Worm (Caenorhabditis elegans) whole organism, L2 larva: Measurements from ENCODE around the gene C16A3.5.

Experiments used
- C34F6.9 ChIP-seq: fragments of 150-350 bp; optimal IDR thresholded peaks from 2 replicates; lab custom pipeline; 2014; ENCODE audit warnings: missing biosample characterization, missing genetic modification characterization
- F13H6.1 ChIP-seq: sonication (generic microtip); optimal IDR thresholded peaks from 2 replicates; lab custom pipeline; 2016; ENCODE audit warnings: missing genetic modification characterization, missing compliant biosample characterization
- ZK546.5 ChIP-seq: sonication (generic microtip); optimal IDR thresholded peaks from 2 replicates; lab custom pipeline; 2017; ENCODE audit warnings: missing biosample characterization, missing genetic modification characterization
- alr-1 ChIP-seq: fragments of 150-350 bp; optimal IDR thresholded peaks from 2 replicates; lab custom pipeline; 2014; ENCODE audit warnings: missing biosample characterization, missing genetic modification characterization
- aly-2 ChIP-seq: fragments of 150-350 bp; optimal IDR thresholded peaks from 2 replicates; lab custom pipeline; 2014; ENCODE audit warnings: missing biosample characterization, missing genetic modification characterization
- ama-1 ChIP-seq: fragments of 150-350 bp; optimal IDR thresholded peaks from 2 replicates; lab custom pipeline; 2018; ENCODE audit warnings: inconsistent platforms
- blmp-1 ChIP-seq: sonication (generic microtip); optimal IDR thresholded peaks from 2 replicates; lab custom pipeline; 2017; ENCODE audit warnings: missing genetic modification characterization, mild to moderate bottlenecking, missing compliant biosample characterization, antibody characterized with exemption, moderate library complexity; ENCODE audit not compliant: insufficient read depth
- ceh-16 ChIP-seq: fragments of 150-350 bp; optimal IDR thresholded peaks from 2 replicates; lab custom pipeline; 2014; ENCODE audit warnings: missing biosample characterization, missing genetic modification characterization
- ceh-82 ChIP-seq: fragments of 150-350 bp; optimal IDR thresholded peaks from 2 replicates; lab custom pipeline; 2014; ENCODE audit warnings: missing biosample characterization, missing genetic modification characterization
- crh-2 ChIP-seq: sonication (generic microtip); optimal IDR thresholded peaks from 2 replicates; lab custom pipeline; 2017; ENCODE audit warnings: missing biosample characterization, missing genetic modification characterization
- egl-27 ChIP-seq: sonication (generic microtip); optimal IDR thresholded peaks from 3 replicates; lab custom pipeline; 2017; ENCODE audit warnings: missing biosample characterization, missing genetic modification reagents, missing genetic modification characterization
- elt-1 ChIP-seq: fragments of 150-350 bp; optimal IDR thresholded peaks from 2 replicates; lab custom pipeline; 2014; ENCODE audit warnings: missing biosample characterization, missing genetic modification characterization
- elt-3 ChIP-seq: sonication (generic microtip); optimal IDR thresholded peaks from 2 replicates; lab custom pipeline; 2017; ENCODE audit warnings: missing biosample characterization, missing genetic modification characterization
- gmeb-1 ChIP-seq: fragments of 150-350 bp; optimal IDR thresholded peaks from 2 replicates; lab custom pipeline; 2014; ENCODE audit warnings: missing biosample characterization, missing genetic modification characterization
- lin-11 ChIP-seq: fragments of 150-350 bp; sonication (generic microtip); optimal IDR thresholded peaks from 2 replicates; lab custom pipeline; 2014; ENCODE audit warnings: missing biosample characterization, missing genetic modification characterization, inconsistent platforms, mixed read lengths
- lin-39 ChIP-seq: fragments of 150-350 bp; optimal IDR thresholded peaks from 2 replicates; lab custom pipeline; 2014; ENCODE audit warnings: missing biosample characterization, missing genetic modification reagents, missing genetic modification characterization
- lsy-2 ChIP-seq, 2 experiments: fragments of 150-350 bp in 1 of 2; sonication (generic microtip) in 1 of 2; optimal IDR thresholded peaks; 2 replicates each; lab custom pipeline; 2014 to 2017; ENCODE audit warnings: missing biosample characterization in 2 of 2, missing genetic modification characterization in 2 of 2
- mab-5 ChIP-seq: fragments of 150-350 bp; optimal IDR thresholded peaks from 2 replicates; lab custom pipeline; 2014; ENCODE audit warnings: missing biosample characterization, missing genetic modification characterization
- mbf-1 ChIP-seq: sonication (generic microtip); optimal IDR thresholded peaks from 2 replicates; lab custom pipeline; 2017; ENCODE audit warnings: missing biosample characterization, missing genetic modification characterization
- mdl-1 ChIP-seq, 2 experiments: fragments of 150-350 bp in 1 of 2; sonication (generic microtip) in 1 of 2; optimal IDR thresholded peaks; 2 replicates each; lab custom pipeline; 2017; ENCODE audit warnings: missing biosample characterization in 2 of 2, missing genetic modification characterization in 2 of 2
- nhr-10 ChIP-seq: sonication (generic microtip); optimal IDR thresholded peaks from 2 replicates; lab custom pipeline; 2017; ENCODE audit warnings: missing biosample characterization, missing genetic modification characterization
- nhr-11 ChIP-seq: fragments of 150-350 bp; optimal IDR thresholded peaks from 2 replicates; lab custom pipeline; 2014; ENCODE audit warnings: missing biosample characterization, missing genetic modification characterization
- nhr-12 ChIP-seq: fragments of 150-350 bp; optimal IDR thresholded peaks from 2 replicates; lab custom pipeline; 2014; ENCODE audit warnings: missing biosample characterization, missing genetic modification characterization
- nhr-129 ChIP-seq: fragments of 150-350 bp; optimal IDR thresholded peaks from 2 replicates; lab custom pipeline; 2014; ENCODE audit warnings: missing biosample characterization, missing genetic modification characterization
- nhr-21 ChIP-seq: fragments of 150-350 bp; optimal IDR thresholded peaks from 2 replicates; lab custom pipeline; 2014; ENCODE audit warnings: missing biosample characterization, missing genetic modification characterization
- nhr-23 ChIP-seq: fragments of 150-350 bp; optimal IDR thresholded peaks from 2 replicates; lab custom pipeline; 2014; ENCODE audit warnings: missing biosample characterization, missing genetic modification reagents, missing genetic modification characterization
- nhr-237 ChIP-seq: fragments of 150-350 bp; optimal IDR thresholded peaks from 2 replicates; lab custom pipeline; 2014; ENCODE audit warnings: missing biosample characterization, missing genetic modification characterization
- nhr-25 ChIP-seq: fragments of 150-350 bp; sonication (generic microtip); optimal IDR thresholded peaks from 3 replicates; lab custom pipeline; 2014; ENCODE audit warnings: missing biosample characterization, missing genetic modification characterization
- nhr-77 ChIP-seq: fragments of 150-350 bp; optimal IDR thresholded peaks from 2 replicates; lab custom pipeline; 2014; ENCODE audit warnings: missing biosample characterization, missing genetic modification characterization
- peb-1 ChIP-seq: fragments of 150-350 bp; optimal IDR thresholded peaks from 2 replicates; lab custom pipeline; 2014; ENCODE audit warnings: missing biosample characterization, missing genetic modification characterization
- sem-4 ChIP-seq: fragments of 150-350 bp; optimal IDR thresholded peaks from 2 replicates; lab custom pipeline; 2014; ENCODE audit warnings: missing biosample characterization, missing genetic modification reagents, missing genetic modification characterization
- sma-9 ChIP-seq, 2 experiments: fragments of 150-350 bp in 1 of 2; sonication (generic microtip) in 1 of 2; optimal IDR thresholded peaks; 2 replicates each; lab custom pipeline; 2014 to 2016; ENCODE audit warnings: missing genetic modification characterization in 2 of 2, mild to moderate bottlenecking in 1 of 2, missing biosample characterization in 1 of 2, missing compliant biosample characterization in 1 of 2, missing genetic modification reagents in 1 of 2, moderate library complexity in 1 of 2
- snpc-4 ChIP-seq: fragments of 150-350 bp; optimal IDR thresholded peaks from 2 replicates; lab custom pipeline; 2014; ENCODE audit warnings: missing biosample characterization, missing genetic modification characterization
- unc-39 ChIP-seq: fragments of 150-350 bp; optimal IDR thresholded peaks from 2 replicates; lab custom pipeline; 2014; ENCODE audit warnings: missing biosample characterization, missing genetic modification characterization
- unc-55 ChIP-seq: fragments of 150-350 bp; sonication (generic microtip); optimal IDR thresholded peaks from 3 replicates; lab custom pipeline; 2014; ENCODE audit warnings: missing biosample characterization, missing genetic modification reagents, missing genetic modification characterization
- unc-62 ChIP-seq: fragments of 150-350 bp; optimal IDR thresholded peaks from 2 replicates; lab custom pipeline; 2014; ENCODE audit warnings: missing biosample characterization, missing genetic modification reagents, missing genetic modification characterization
- zag-1 ChIP-seq: fragments of 150-350 bp; optimal IDR thresholded peaks from 2 replicates; lab custom pipeline; 2014; ENCODE audit warnings: missing biosample characterization, missing genetic modification characterization
- ztf-1 ChIP-seq: fragments of 200-800 bp; sonication (Bioruptor generic); conservative IDR thresholded peaks from 2 replicates; pipeline ENCODE4 v1.3.6; 2022; ENCODE audit warnings: missing genetic modification characterization, missing compliant biosample characterization
- ztf-4 ChIP-seq: fragments of 150-350 bp; optimal IDR thresholded peaks from 2 replicates; lab custom pipeline; 2014; ENCODE audit warnings: missing biosample characterization, missing genetic modification characterization

C16A3.5 gene

DNA sequence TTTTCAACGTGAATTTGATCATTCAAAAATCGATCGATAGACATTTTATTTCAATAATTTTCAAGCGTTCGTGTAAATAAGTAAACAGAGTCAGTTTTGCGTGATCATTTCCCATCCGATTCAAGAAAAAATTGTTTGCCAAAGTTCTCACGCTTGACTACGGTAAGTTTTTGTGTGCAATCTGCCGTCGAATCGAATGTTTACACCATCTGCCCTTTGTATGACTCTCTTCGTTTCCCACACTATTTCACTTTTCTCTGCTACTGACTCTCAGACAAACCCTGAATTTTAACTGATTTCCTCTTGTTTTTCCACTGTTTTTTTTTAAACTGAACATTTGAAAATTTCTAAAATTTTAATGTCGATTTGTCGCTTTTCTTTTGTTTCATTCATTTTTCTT is 35.8 kb upstream of the C16A3.5 start (continued):
- TF ChIP-seq unc-62 (GFP tag; lab: Kevin White, UChicago) = no peak
- TF ChIP-seq peb-1 (tag; lab: Kevin White, UChicago) = no peak
- TF ChIP-seq unc-39 (tag; lab: Kevin White, UChicago) = no peak

DNA sequence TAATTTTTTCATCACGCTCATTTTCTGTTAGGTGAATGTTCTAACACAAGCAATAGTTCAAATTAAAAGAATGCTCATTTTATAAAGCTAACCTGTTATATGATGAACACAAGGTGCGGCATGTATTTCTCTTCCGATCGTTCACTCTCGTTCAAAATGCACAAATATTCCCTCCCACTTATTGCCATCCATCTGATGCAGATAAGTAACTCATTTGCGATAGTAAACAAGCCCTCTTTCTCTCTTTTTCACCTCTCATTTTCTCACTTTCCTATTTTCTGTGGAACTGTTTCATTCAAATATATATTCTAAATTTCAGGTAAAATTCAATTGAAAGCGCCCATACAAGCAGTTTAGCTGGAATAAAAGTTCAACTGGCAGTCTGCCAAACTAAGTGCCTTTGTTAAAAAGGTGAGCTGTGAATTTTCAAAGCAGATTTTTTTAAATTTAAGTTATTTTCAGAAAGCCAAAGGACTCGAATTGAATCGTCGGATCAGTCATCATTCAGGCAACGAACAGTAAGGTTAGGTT is 34.5 kb upstream of the C16A3.5 start, which contains the start of the genes trmt-10C.2 and C56G2.22:
trmt-10C.2 (plus strand) TSS at position 314 of the 531 bp plus-strand sequence.
C56G2.22 (plus strand) TSS at position 481 of the 531 bp plus-strand sequence.
- TF ChIP-seq snpc-4 (tag; lab: Kevin White, UChicago) (no peak), nhr-11 (tag; lab: Kevin White, UChicago) (no peak), C34F6.9 (tag; lab: Kevin White, UChicago) (peak; percentile 1), nhr-129 (no peak)

DNA sequence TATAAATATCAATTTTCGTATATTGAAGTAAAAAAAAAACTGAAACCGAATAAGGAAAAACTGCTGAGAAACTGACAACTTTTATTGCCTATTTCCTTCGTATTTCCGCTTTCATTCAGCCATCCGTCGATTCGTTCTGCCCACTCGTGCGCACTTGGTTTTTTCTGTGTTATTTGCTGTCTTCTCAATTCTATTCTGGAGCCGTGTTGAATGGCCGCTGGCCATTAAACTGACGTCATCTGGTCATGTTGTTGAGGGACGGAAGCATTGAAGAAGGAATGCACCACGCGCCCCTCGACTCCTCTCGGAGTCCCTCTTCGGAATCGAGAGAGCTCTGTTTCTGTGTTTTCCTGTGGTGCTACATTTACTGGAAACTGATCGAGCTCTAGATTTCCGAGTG is 32.0 kb upstream of the C16A3.5 start:
- TF ChIP-seq F13H6.1 (tag; lab: Kevin White, UChicago) (peak; percentile 57), ztf-1 (GFP tag; lab: Robert Waterston, UW) (no peak), sma-9 (GFP tag; optimal IDR thresholded peaks at IDR 0.05; lab: Kevin White, UChicago) (peak; percentile 44), sma-9 (tag; optimal IDR thresholded peaks at IDR 0.05; lab: Kevin White, UChicago) (no peak), C34F6.9 (tag; lab: Kevin White, UChicago) (peak; percentile 53), zag-1 (tag; lab: Kevin White, UChicago) (peak; percentile 35), lsy-2 (tag; optimal IDR thresholded peaks at IDR 0.05; lab: Kevin White, UChicago) (peak; percentile 12 to 64), peb-1 (tag; lab: Kevin White, UChicago) (no peak), crh-2 (tag; lab: Kevin White, UChicago) (peak; percentile 60), mdl-1 (tag; optimal IDR thresholded peaks at IDR 0.05; lab: Kevin White, UChicago) (peak in 1 of 2 experiments; percentile 75), ceh-82 (no peak), nhr-129 (peak; percentile 43), sem-4 (peak; percentile 55), unc-55 (peak; percentile 6)

DNA sequence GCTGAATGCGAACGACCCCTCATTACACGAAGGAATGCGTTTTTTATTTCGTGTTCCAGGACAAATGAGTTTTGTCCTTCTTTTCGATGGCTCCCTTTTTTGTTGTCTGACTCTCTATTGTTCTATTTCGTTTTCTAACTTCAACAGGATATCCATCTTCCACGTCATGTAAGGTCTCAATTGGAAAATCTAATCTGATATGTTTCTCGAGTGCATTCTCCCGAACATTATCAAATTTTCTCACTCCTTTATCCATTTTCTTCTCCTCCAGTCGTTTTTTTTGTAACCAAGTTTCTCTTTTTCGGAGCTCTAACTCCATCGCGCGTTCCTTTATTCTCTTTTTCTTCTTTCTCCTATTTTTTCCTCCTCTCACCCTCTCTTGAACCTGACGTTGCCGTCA is 30.1 kb upstream of the C16A3.5 start:
- TF ChIP-seq ztf-4 (no peak), mdl-1 (tag; optimal IDR thresholded peaks at IDR 0.05; lab: Kevin White, UChicago) (no peak), crh-2 (tag; lab: Kevin White, UChicago) (no peak), snpc-4 (tag; lab: Kevin White, UChicago) (no peak), nhr-77 (no peak), C34F6.9 (tag; lab: Kevin White, UChicago) (no peak), nhr-23 (tag; lab: Kevin White, UChicago) (no peak), mbf-1 (tag; lab: Kevin White, UChicago) (no peak), ceh-16 (no peak), elt-1 (no peak), zag-1 (tag; lab: Kevin White, UChicago) (no peak), nhr-11 (tag; lab: Kevin White, UChicago) (no peak), sma-9 (GFP tag; optimal IDR thresholded peaks at IDR 0.05; lab: Kevin White, UChicago) (peak; percentile 47), sma-9 (tag; optimal IDR thresholded peaks at IDR 0.05; lab: Kevin White, UChicago) (no peak), lsy-2 (tag; optimal IDR thresholded peaks at IDR 0.05; lab: Kevin White, UChicago) (peak in 1 of 2 experiments; percentile 18), elt-3 (tag; lab: Kevin White, UChicago) (no peak), aly-2 (tag; lab: Kevin White, UChicago) (no peak)

DNA sequence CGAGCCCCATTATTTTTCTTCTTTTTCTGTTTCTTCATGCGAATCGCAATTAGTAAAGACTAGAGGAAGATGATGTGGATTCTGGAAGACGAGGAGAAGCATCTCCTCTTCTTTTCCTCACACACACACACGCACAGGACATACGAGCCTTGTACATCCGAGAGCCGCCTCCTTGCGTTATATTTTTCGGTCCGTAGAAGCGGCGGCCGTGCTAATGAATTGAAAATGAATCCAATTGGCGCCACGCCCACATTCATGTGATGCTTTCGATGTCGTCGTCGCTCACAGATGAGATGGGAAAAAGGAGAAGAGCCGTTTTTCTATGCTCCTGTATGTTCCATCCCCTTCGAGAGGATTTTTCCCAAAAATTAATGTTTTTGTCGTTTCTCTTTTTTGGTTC is 29.1 kb upstream of the C16A3.5 start:
- peak; percentile 24 for TF ChIP-seq nhr-129
- TF ChIP-seq zag-1 (tag; lab: Kevin White, UChicago) = peak; percentile 58
- peak; percentile 12 for TF ChIP-seq unc-55
- no peak for TF ChIP-seq nhr-12 (tag; lab: Kevin White, UChicago)
- TF ChIP-seq sma-9 (GFP tag; optimal IDR thresholded peaks at IDR 0.05; lab: Kevin White, UChicago) = no peak
- no peak for TF ChIP-seq sma-9 (tag; optimal IDR thresholded peaks at IDR 0.05; lab: Kevin White, UChicago)

DNA sequence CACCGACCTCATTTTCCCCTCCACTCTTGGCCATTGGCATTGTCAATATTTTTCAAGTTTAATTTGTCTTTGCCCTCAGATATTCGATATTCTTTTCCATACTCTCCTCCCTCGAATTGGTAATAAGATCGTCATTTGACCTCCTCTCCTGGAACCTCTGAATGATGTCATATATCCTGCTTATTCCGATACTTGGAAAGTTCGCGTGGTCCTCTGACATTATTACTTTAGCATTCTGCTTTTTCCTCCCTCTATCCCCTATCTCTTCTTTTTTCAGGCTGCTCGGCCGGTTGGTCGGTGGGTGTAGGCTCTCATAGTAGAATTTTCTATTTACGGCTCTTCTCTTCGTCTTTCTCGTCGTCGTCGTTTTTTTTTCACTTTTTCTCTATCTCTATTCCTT is 28.1 kb upstream of the C16A3.5 start:
- TF ChIP-seq nhr-10 (tag; lab: Kevin White, UChicago) (no peak), nhr-129 (peak; percentile 30), alr-1 (no peak), lin-39 (tag; lab: Kevin White, UChicago) (no peak), zag-1 (tag; lab: Kevin White, UChicago) (peak; percentile 65), mab-5 (tag; lab: Kevin White, UChicago) (no peak), ceh-82 (no peak), ama-1 (lab: Kevin White, UChicago) (peak; percentile 27), peb-1 (tag; lab: Kevin White, UChicago) (no peak), nhr-25 (tag; lab: Kevin White, UChicago) (no peak), blmp-1 (tag; lab: Kevin White, UChicago) (no peak), unc-39 (tag; lab: Kevin White, UChicago) (no peak), nhr-21 (tag; lab: Kevin White, UChicago) (no peak), F13H6.1 (tag; lab: Kevin White, UChicago) (peak; percentile 47), nhr-237 (no peak), egl-27 (tag; lab: Kevin White, UChicago) (no peak), aly-2 (tag; lab: Kevin White, UChicago) (no peak), C34F6.9 (tag; lab: Kevin White, UChicago) (peak; percentile 66), ZK546.5 (no peak), gmeb-1 (tag; lab: Kevin White, UChicago) (no peak), nhr-11 (tag; lab: Kevin White, UChicago) (no peak), sma-9 (GFP tag; optimal IDR thresholded peaks at IDR 0.05; lab: Kevin White, UChicago) (peak; percentile 52), sma-9 (tag; optimal IDR thresholded peaks at IDR 0.05; lab: Kevin White, UChicago) (no peak), sem-4 (peak; percentile 42), crh-2 (tag; lab: Kevin White, UChicago) (peak; percentile 33), lin-11 (tag; lab: Kevin White, UChicago) (no peak)
